Fruit fly (Drosophila melanogaster) whole organism, embryonic: ENCODE measurements around the gene Fancl.

Experiments used
- Abd-B ChIP-seq: fragments of 200-800 bp; sonication (Bioruptor generic); optimal IDR thresholded peaks from 2 replicates; lab custom pipeline; 2018; ENCODE audit warnings: missing biosample characterization, mild to moderate bottlenecking, missing genetic modification characterization, moderate library complexity
- Atf6 ChIP-seq: fragments of 200-800 bp; sonication (Bioruptor generic); IDR thresholded peaks from 2 replicates; pipeline ENCODE4 v1.3.6; 2022; ENCODE audit warnings: missing biosample characterization, missing genetic modification characterization
- CG12391 ChIP-seq: fragments of 200-800 bp; sonication (Bioruptor generic); optimal IDR thresholded peaks from 3 replicates; lab custom pipeline; 2018; ENCODE audit warnings: missing biosample characterization, mild to moderate bottlenecking, missing genetic modification characterization, moderate library complexity
- CG12769 ChIP-seq: fragments of 200-800 bp; sonication (Bioruptor generic); optimal IDR thresholded peaks from 2 replicates; lab custom pipeline; 2019; ENCODE audit warnings: missing biosample characterization, mild to moderate bottlenecking, missing genetic modification characterization, moderate library complexity
- CG13424 ChIP-seq: fragments of 200-800 bp; sonication (Bioruptor generic); optimal IDR thresholded peaks from 2 replicates; lab custom pipeline; 2019; ENCODE audit warnings: missing biosample characterization, mild to moderate bottlenecking, missing genetic modification characterization, moderate library complexity
- CG14050 ChIP-seq: fragments of 200-800 bp; sonication (Bioruptor generic); IDR thresholded peaks from 3 replicates; pipeline ENCODE4 v1.3.6; 2022; ENCODE audit warnings: missing biosample characterization, missing genetic modification characterization
- CG15269 ChIP-seq: fragments of 200-800 bp; sonication (Bioruptor generic); optimal IDR thresholded peaks from 2 replicates; lab custom pipeline; 2018; ENCODE audit warnings: missing biosample characterization, mild to moderate bottlenecking, missing genetic modification characterization, moderate library complexity
- CG15601 ChIP-seq: fragments of 200-800 bp; sonication (Bioruptor generic); optimal IDR thresholded peaks from 3 replicates; lab custom pipeline; 2019; ENCODE audit warnings: missing biosample characterization, mild to moderate bottlenecking, missing genetic modification characterization, moderate library complexity
- CG1603 ChIP-seq: fragments of 200-800 bp; sonication (Bioruptor generic); optimal IDR thresholded peaks from 2 replicates; lab custom pipeline; 2019; ENCODE audit warnings: missing biosample characterization, mild to moderate bottlenecking, missing genetic modification characterization, moderate library complexity
- CG17359 ChIP-seq: fragments of 200-800 bp; sonication (Bioruptor generic); optimal IDR thresholded peaks from 3 replicates; lab custom pipeline; 2018; ENCODE audit warnings: missing biosample characterization, mild to moderate bottlenecking, missing genetic modification characterization, moderate library complexity
- CG17829 ChIP-seq: fragments of 200-800 bp; optimal IDR thresholded peaks from 2 replicates; lab custom pipeline; 2019; ENCODE audit warnings: missing biosample characterization, mild to moderate bottlenecking, missing genetic modification characterization, moderate library complexity
- CG18262 ChIP-seq: fragments of 200-800 bp; optimal IDR thresholded peaks from 3 replicates; lab custom pipeline; 2019; ENCODE audit warnings: missing biosample characterization, mild to moderate bottlenecking, missing genetic modification characterization, moderate library complexity
- CG18599 ChIP-seq: fragments of 200-800 bp; sonication (Bioruptor generic); optimal IDR thresholded peaks from 3 replicates; lab custom pipeline; 2017; ENCODE audit warnings: missing biosample characterization, missing genetic modification characterization, mild to moderate bottlenecking, moderate library complexity, missing genetic modification reagents
- CG18619 ChIP-seq: fragments of 200-800 bp; sonication (Bioruptor generic); optimal IDR thresholded peaks from 3 replicates; lab custom pipeline; 2017; ENCODE audit warnings: missing biosample characterization, mild to moderate bottlenecking, missing genetic modification characterization
- CG2712 ChIP-seq: fragments of 200-800 bp; optimal IDR thresholded peaks from 3 replicates; lab custom pipeline; 2019; ENCODE audit warnings: missing biosample characterization, mild to moderate bottlenecking, missing genetic modification characterization, moderate library complexity
- CG34224 ChIP-seq: fragments of 200-800 bp; sonication (Bioruptor generic); IDR thresholded peaks from 3 replicates; pipeline ENCODE4 v1.3.6; 2022; ENCODE audit warnings: missing biosample characterization, missing genetic modification characterization; ENCODE audit not compliant: partially characterized antibody
- CG3847 ChIP-seq: fragments of 200-800 bp; sonication (Bioruptor generic); IDR thresholded peaks from 2 replicates; pipeline ENCODE4 v1.3.6; 2022; ENCODE audit warnings: missing biosample characterization, missing genetic modification characterization
- CG4360 ChIP-seq: fragments of 200-800 bp; sonication (Bioruptor generic); IDR thresholded peaks from 2 replicates; pipeline ENCODE4 v1.3.6; 2022; ENCODE audit warnings: missing biosample characterization, missing genetic modification characterization
- CG5953 ChIP-seq: fragments of 200-800 bp; sonication (Bioruptor generic); IDR thresholded peaks from 2 replicates; pipeline ENCODE4 v1.3.6; 2022; ENCODE audit warnings: missing biosample characterization, missing genetic modification characterization
- CG7556 ChIP-seq: fragments of 200-800 bp; sonication (Bioruptor generic); optimal IDR thresholded peaks from 2 replicates; lab custom pipeline; 2017; ENCODE audit warnings: missing biosample characterization, mild to moderate bottlenecking, missing genetic modification characterization
- CG7839 ChIP-seq: fragments of 200-800 bp; sonication (Bioruptor generic); optimal IDR thresholded peaks from 3 replicates; lab custom pipeline; 2018; ENCODE audit warnings: missing biosample characterization, mild to moderate bottlenecking, missing genetic modification characterization, moderate library complexity
- CG8290 ChIP-seq, 3 experiments: fragments of 200-800 bp; sonication (Bioruptor generic); optimal IDR thresholded peaks; 2 replicates each; lab custom pipeline; 2016 to 2019; ENCODE audit warnings: missing biosample characterization in 3 of 3, missing genetic modification characterization in 3 of 3, mild to moderate bottlenecking in 2 of 3, moderate library complexity in 1 of 3
- CG9932 ChIP-seq: fragments of 200-800 bp; sonication (Bioruptor generic); IDR thresholded peaks from 2 replicates; pipeline ENCODE4 v1.3.6; 2022; ENCODE audit warnings: missing biosample characterization, missing genetic modification characterization
- Dek ChIP-seq: fragments of 200-800 bp; sonication (Bioruptor generic); optimal IDR thresholded peaks from 3 replicates; lab custom pipeline; 2019; ENCODE audit warnings: missing biosample characterization, mild to moderate bottlenecking, missing genetic modification characterization, moderate library complexity
- Ets65A ChIP-seq: fragments of 200-800 bp; sonication (Bioruptor generic); peaks from one replicate; lab custom pipeline; 2016; ENCODE audit warnings: missing biosample characterization, missing genetic modification characterization
- HLH4C ChIP-seq: fragments of 200-800 bp; sonication (Bioruptor generic); IDR thresholded peaks from 3 replicates; pipeline ENCODE4 v1.3.6; 2022; ENCODE audit warnings: missing biosample characterization, missing genetic modification characterization; ENCODE audit not compliant: partially characterized antibody
- Nf-YB ChIP-seq: fragments of 200-800 bp; sonication (Bioruptor generic); optimal IDR thresholded peaks from 3 replicates; lab custom pipeline; 2019; ENCODE audit warnings: missing biosample characterization, mild to moderate bottlenecking, missing genetic modification characterization, moderate library complexity
- PHDP ChIP-seq: fragments of 200-800 bp; sonication (Bioruptor generic); optimal IDR thresholded peaks from 3 replicates; lab custom pipeline; 2018; ENCODE audit warnings: missing biosample characterization, mild to moderate bottlenecking, missing genetic modification characterization, moderate library complexity
- Pdp1 ChIP-seq, 2 experiments: fragments of 200-800 bp; sonication (Bioruptor generic); optimal IDR thresholded peaks; 3 replicates each; lab custom pipeline; 2016; ENCODE audit warnings: missing biosample characterization in 2 of 2, missing genetic modification characterization in 2 of 2, mild to moderate bottlenecking in 1 of 2, moderate library complexity in 1 of 2
- chinmo ChIP-seq: fragments of 200-800 bp; sonication (Bioruptor generic); IDR thresholded peaks from 4 replicates; pipeline ENCODE4 v1.3.6; 2022; ENCODE audit warnings: missing biosample characterization, missing genetic modification characterization; ENCODE audit not compliant: partially characterized antibody
- dmrt99B ChIP-seq: fragments of 200-800 bp; sonication (Bioruptor generic); optimal IDR thresholded peaks from 2 replicates; lab custom pipeline; 2018; ENCODE audit warnings: missing biosample characterization, mild to moderate bottlenecking, missing genetic modification characterization, moderate library complexity
- grau ChIP-seq: fragments of 200-800 bp; optimal IDR thresholded peaks from 3 replicates; lab custom pipeline; 2019; ENCODE audit warnings: missing biosample characterization, mild to moderate bottlenecking, missing genetic modification characterization, moderate library complexity
- lab ChIP-seq: fragments of 200-800 bp; sonication (Bioruptor generic); optimal IDR thresholded peaks from 3 replicates; lab custom pipeline; 2017; ENCODE audit warnings: missing biosample characterization, missing genetic modification characterization, mild to moderate bottlenecking, moderate library complexity, missing genetic modification reagents
- prd ChIP-seq, 3 experiments: fragments of >200 bp in 2 of 3; fragments of 200-800 bp in 1 of 3; sonication (Bioruptor generic) in 1 of 3; optimal IDR thresholded peaks in 2 of 3; IDR thresholded peaks in 1 of 3; 2 replicates in 2 of 3; 3 replicates in 1 of 3; pipeline versions ENCODE4 v1.3.6 to Lab custom; 2017 to 2022; ENCODE audit warnings: missing biosample characterization in 1 of 3, missing genetic modification characterization in 1 of 3
- scrt ChIP-seq: fragments of 200-800 bp; sonication (Bioruptor generic); optimal IDR thresholded peaks from 2 replicates; lab custom pipeline; 2018; ENCODE audit warnings: missing biosample characterization, mild to moderate bottlenecking, missing genetic modification characterization, moderate library complexity
- sens ChIP-seq: fragments of 200-800 bp; sonication (Bioruptor generic); peaks from one replicate; lab custom pipeline; 2016; ENCODE audit warnings: missing biosample characterization, missing genetic modification characterization
- tap ChIP-seq: fragments of 200-800 bp; optimal IDR thresholded peaks from 3 replicates; lab custom pipeline; 2019; ENCODE audit warnings: missing biosample characterization, mild to moderate bottlenecking, missing genetic modification characterization, moderate library complexity

The Fancl gene

dm6 chr3R:10032951-10033720 lies 19.5 kb downstream of the Fancl start (continued):
- TF ChIP-seq lab (GFP tag; lab: Kevin White, UChicago) (peak; percentile 30), CG18262 (tag; lab: Kevin White, UChicago) (peak; percentile 31), Dek (tag; lab: Kevin White, UChicago) (no peak), CG15601 (tag; lab: Kevin White, UChicago) (peak; percentile 1), CG9932 (GFP tag; lab: Robert Waterston, UW) (no peak), CG13424 (tag; lab: Kevin White, UChicago) (peak; percentile 6), CG14050 (GFP tag; lab: Robert Waterston, UW) (no peak), CG8290 (GFP tag; optimal IDR thresholded peaks at IDR 0.05; lab: Kevin White, UChicago) (no peak), CG8290 (tag; optimal IDR thresholded peaks at IDR 0.05; lab: Kevin White, UChicago) (peak in 1 of 2 experiments; percentile 11), CG12391 (tag; lab: Kevin White, UChicago) (peak; percentile 19), Pdp1 (GFP tag; optimal IDR thresholded peaks at IDR 0.05; lab: Kevin White, UChicago) (peak in 1 of 2 experiments; percentile 87), Abd-B (GFP tag; lab: Kevin White, UChicago) (peak; percentile 41), scrt (GFP tag; lab: Kevin White, UChicago) (peak; percentile 53), CG2712 (tag; lab: Kevin White, UChicago) (peak; percentile 22), chinmo (GFP tag; lab: Robert Waterston, UW) (0 out of 4 replicates have a peak, but pooled peaks have one; percentile 56), CG17359 (peak; percentile 40), CG12769 (tag; lab: Kevin White, UChicago) (peak; percentile 31), prd (optimal IDR thresholded peaks at IDR 0.05; lab: Kevin White, UChicago) (no peak), prd (GFP tag; IDR thresholded peaks at IDR 0.05; lab: Robert Waterston, UW) (peak; percentile 25; the same call in 1 of the 3 replicates), CG5953 (GFP tag; lab: Robert Waterston, UW) (no peak), CG15269 (tag; lab: Kevin White, UChicago) (peak; percentile 12), CG1603 (tag; lab: Kevin White, UChicago) (peak; percentile 30), Nf-YB (no peak), grau (tag; lab: Kevin White, UChicago) (peak; percentile 19), tap (tag; lab: Kevin White, UChicago) (peak; percentile 8), Ets65A (GFP tag; lab: Kevin White, UChicago) (peak; percentile 80), CG34224 (GFP tag; lab: Robert Waterston, UW) (no peak), CG7839 (tag; lab: Kevin White, UChicago) (peak; percentile 24), dmrt99B (peak; percentile 20), CG7556 (GFP tag; lab: Kevin White, UChicago) (peak; percentile 13), CG4360 (GFP tag; lab: Robert Waterston, UW) (no peak), sens (GFP tag; lab: Kevin White, UChicago) (peak; percentile 86), CG18619 (GFP tag; lab: Kevin White, UChicago) (peak; percentile 2), CG17829 (tag; lab: Kevin White, UChicago) (peak; percentile 18), PHDP (tag; lab: Kevin White, UChicago) (peak; percentile 16), HLH4C (GFP tag; lab: Robert Waterston, UW) (no peak), CG3847 (no peak)

dm6 chr3R:10031480-10031879 lies 21.2 kb downstream of the Fancl start:
- TF ChIP-seq Atf6 (peak; percentile 28; the same call in 1 of the 2 replicates), CG18599 (GFP tag; lab: Kevin White, UChicago) (no peak)
